Fruit fly (Drosophila melanogaster) whole organism, prepupa: ENCODE data around the gene CG11369.

Experiments used
- CG10669 ChIP-seq: fragments of 200-800 bp; sonication (Bioruptor generic); optimal IDR thresholded peaks from 3 replicates; lab custom pipeline; 2018; ENCODE audit warnings: missing biosample characterization, mild to moderate bottlenecking, missing genetic modification characterization, moderate library complexity
- CG6854 ChIP-seq: fragments of 200-800 bp; sonication (Bioruptor generic); optimal IDR thresholded peaks from 2 replicates; lab custom pipeline; 2017; ENCODE audit warnings: missing biosample characterization, mild to moderate bottlenecking, missing genetic modification characterization
- CG9139 ChIP-seq: fragments of 200-800 bp; sonication (Bioruptor generic); optimal IDR thresholded peaks from 3 replicates; lab custom pipeline; 2017; ENCODE audit warnings: missing biosample characterization, mild to moderate bottlenecking, missing genetic modification characterization
- lz ChIP-seq: fragments of 200-800 bp; sonication (Bioruptor generic); optimal IDR thresholded peaks from 3 replicates; lab custom pipeline; 2016; ENCODE audit warnings: missing biosample characterization, missing genetic modification characterization

DNA sequence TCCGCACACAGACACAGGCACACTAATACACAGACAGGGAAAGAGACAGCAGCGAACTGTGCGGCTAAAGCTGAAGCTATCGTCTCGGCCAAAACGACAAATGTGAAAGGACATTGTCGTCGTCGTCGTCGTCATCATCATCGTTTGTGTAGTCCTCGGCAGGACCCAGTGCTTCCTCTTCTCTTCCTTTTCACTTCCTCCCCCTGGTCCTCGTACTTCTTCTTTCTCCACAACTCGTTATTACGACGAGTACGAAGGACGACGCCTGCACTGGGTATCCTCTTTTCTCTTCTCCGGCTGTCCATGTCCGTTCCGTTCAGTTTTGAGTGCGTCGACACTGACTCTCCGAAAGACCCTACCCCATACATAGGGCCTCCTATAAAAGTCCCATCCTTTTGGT lies 51.1 kb downstream of the CG11369 start:
- TF ChIP-seq lz (no peak), CG9139 (GFP tag; lab: Kevin White, UChicago) (no peak), CG10669 (GFP tag; lab: Kevin White, UChicago) (no peak), CG6854 (GFP tag; lab: Kevin White, UChicago) (no peak)
